Fruit fly (Drosophila melanogaster): ENCODE results near the gene bigmax.

The bigmax gene

dm6 chr3R:27281022-27281810 is 7.1 kb downstream of the bigmax start (continued):
- TF ChIP-seq Hand (GFP tag; optimal IDR thresholded peaks at IDR 0.05) (peak; percentile 95), Vsx1 (GFP tag; optimal IDR thresholded peaks at IDR 0.05) (peak; percentile 97), CG9817 (tag; optimal IDR thresholded peaks at IDR 0.05) (peak; percentile 93), dmrt11E (tag; optimal IDR thresholded peaks at IDR 0.05) (peak; percentile 88), NFAT (GFP tag; IDR thresholded peaks at IDR 0.05) (peak; percentile 97), CG15696 (tag; optimal IDR thresholded peaks at IDR 0.05) (peak; percentile 65), CG8281 (tag; optimal IDR thresholded peaks at IDR 0.05) (peak; percentile 79), YL-1 (GFP tag; optimal IDR thresholded peaks at IDR 0.05) (peak; percentile 89), esg (GFP tag; conservative IDR thresholded peaks at IDR 0.05) (peak; percentile 96), Hr78 (GFP tag; optimal IDR thresholded peaks at IDR 0.05) (peak in 1 of 2 experiments; percentile 70), CG11696 (GFP tag; IDR thresholded peaks at IDR 0.05) (peak; percentile 91), Max (GFP tag; optimal IDR thresholded peaks at IDR 0.05) (peak; percentile 89), ranshi (GFP tag; IDR thresholded peaks at IDR 0.05) (peak; percentile 98), amos (GFP tag; IDR thresholded peaks at IDR 0.05; ENCODE audit: partially characterized antibody) (peak; percentile 56; the same call in 1 of the 2 replicates), sens (GFP tag) (peak; percentile 98), fu2 (GFP tag; optimal IDR thresholded peaks at IDR 0.05) (peak; percentile 93), trem (tag; optimal IDR thresholded peaks at IDR 0.05) (peak; percentile 89), CG17361 (GFP tag; IDR thresholded peaks at IDR 0.05) (peak; percentile 94), CG31365 (tag; optimal IDR thresholded peaks at IDR 0.05) (peak; percentile 87), nmo (GFP tag; optimal IDR thresholded peaks at IDR 0.05) (peak; percentile 94), pzg (GFP tag; optimal IDR thresholded peaks at IDR 0.05) (peak; percentile 39), CG16779 (GFP tag; IDR thresholded peaks at IDR 0.05) (peak; percentile 97), Gug (GFP tag; IDR thresholded peaks at IDR 0.05) (peak; percentile 98), HLHmδ (GFP tag; optimal IDR thresholded peaks at IDR 0.05) (peak; percentile 8), kay (GFP tag; optimal IDR thresholded peaks at IDR 0.05) (peak; percentile 91), CG12769 (tag; optimal IDR thresholded peaks at IDR 0.05) (peak; percentile 99), CG10654 (GFP tag; optimal IDR thresholded peaks at IDR 0.05) (peak; percentile 92), CG9932 (GFP tag; IDR thresholded peaks at IDR 0.05) (peak; percentile 97), ems (GFP tag; optimal IDR thresholded peaks at IDR 0.05) (peak; percentile 92), CG13894 (tag; optimal IDR thresholded peaks at IDR 0.05) (peak; percentile 90), eyg (GFP tag; optimal IDR thresholded peaks at IDR 0.05) (peak; percentile 90), Kr (GFP tag; optimal IDR thresholded peaks at IDR 0.05) (no peak), sug (tag; optimal IDR thresholded peaks at IDR 0.05) (peak; percentile 84), Doc2 (GFP tag; IDR thresholded peaks at IDR 0.05) (peak; percentile 81), CG6689 (GFP tag; IDR thresholded peaks at IDR 0.05) (peak; percentile 97), BtbVII (GFP tag; optimal IDR thresholded peaks at IDR 0.05) (peak; percentile 95), GATAe (GFP tag; conservative IDR thresholded peaks at IDR 0.05) (peak; percentile 82), CG7928 (GFP tag; optimal IDR thresholded peaks at IDR 0.05) (peak; percentile 77), CG31224 (GFP tag; IDR thresholded peaks at IDR 0.05) (peak; percentile 93), CG4707 (GFP tag; optimal IDR thresholded peaks at IDR 0.05) (peak; percentile 88), CG43689 (GFP tag; IDR thresholded peaks at IDR 0.05) (peak; percentile 92), cg (GFP tag; optimal IDR thresholded peaks at IDR 0.05) (peak; percentile 94), Awh (GFP tag; IDR thresholded peaks at IDR 0.05) (peak; percentile 96), gcm (GFP tag; optimal IDR thresholded peaks at IDR 0.05) (peak; percentile 90), CG15269 (tag; optimal IDR thresholded peaks at IDR 0.05) (peak; percentile 97), HLH3B (GFP tag; IDR thresholded peaks at IDR 0.05) (peak; percentile 97), CG8089 (GFP tag; optimal IDR thresholded peaks at IDR 0.05) (peak; percentile 91), MTF-1 (GFP tag; optimal IDR thresholded peaks at IDR 0.05; ENCODE audit: borderline replicate concordance) (peak; percentile 92)

All from whole organism, embryonic.